Fruit fly (Drosophila melanogaster) whole organism, wandering third instar larva: ENCODE measurements around the gene CG33124.

Source experiments
- Abd-B ChIP-seq: fragments of >200 bp; optimal IDR thresholded peaks from 2 replicates; lab custom pipeline; 2017; ENCODE audit warnings: missing biosample characterization, missing genetic modification characterization
- CG32264 ChIP-seq: fragments of 200-800 bp; sonication (Bioruptor generic); optimal IDR thresholded peaks from 2 replicates; lab custom pipeline; 2016; ENCODE audit warnings: missing biosample characterization, missing genetic modification characterization
- CG9705 ChIP-seq: fragments of 200-800 bp; sonication (Bioruptor generic); optimal IDR thresholded peaks from 2 replicates; lab custom pipeline; 2018; ENCODE audit warnings: missing biosample characterization, mild to moderate bottlenecking, missing genetic modification characterization
- CrebA ChIP-seq: fragments of 200-800 bp; sonication (Bioruptor generic); optimal IDR thresholded peaks from 2 replicates; lab custom pipeline; 2016; ENCODE audit warnings: missing biosample characterization, mild to moderate bottlenecking, missing genetic modification characterization, borderline replicate concordance
- Dfd ChIP-seq: fragments of >200 bp; optimal IDR thresholded peaks from 2 replicates; lab custom pipeline; 2017; ENCODE audit warnings: missing biosample characterization, missing genetic modification characterization
- Dif ChIP-seq: fragments of 200-275, 200-300 bp; sonication (Bioruptor generic); optimal IDR thresholded peaks from 2 replicates; lab custom pipeline; 2018; ENCODE audit warnings: missing biosample characterization, missing genetic modification characterization; ENCODE audit not compliant: partially characterized antibody
- GATAd ChIP-seq: sonication (Bioruptor generic); optimal IDR thresholded peaks from 2 replicates; lab custom pipeline; 2016; ENCODE audit warnings: missing biosample characterization, missing genetic modification characterization
- HLH106 ChIP-seq: fragments of 200-800 bp; optimal IDR thresholded peaks from 3 replicates; lab custom pipeline; 2019; ENCODE audit warnings: missing biosample characterization, mild to moderate bottlenecking, missing genetic modification characterization, moderate library complexity
- Hnf4 ChIP-seq: fragments of 200-800 bp; sonication (Bioruptor generic); optimal IDR thresholded peaks from 2 replicates; lab custom pipeline; 2016; ENCODE audit warnings: missing biosample characterization, mild to moderate bottlenecking, missing genetic modification characterization
- Hr78 ChIP-seq: fragments of >200 bp; optimal IDR thresholded peaks from 2 replicates; lab custom pipeline; 2017; ENCODE audit warnings: missing biosample characterization, missing genetic modification characterization
- Hr83 ChIP-seq: fragments of 200-300 bp; sonication (Bioruptor generic); optimal IDR thresholded peaks from 2 replicates; lab custom pipeline; 2016; ENCODE audit warnings: missing biosample characterization, mild to moderate bottlenecking, missing genetic modification characterization, moderate library complexity; ENCODE audit not compliant: poor library complexity, severe bottlenecking
- Jra ChIP-seq: sonication (Bioruptor generic); optimal IDR thresholded peaks from 2 replicates; lab custom pipeline; 2016; ENCODE audit warnings: missing biosample characterization, missing genetic modification characterization
- Mio ChIP-seq: sonication (Bioruptor generic); optimal IDR thresholded peaks from 2 replicates; lab custom pipeline; 2016; ENCODE audit warnings: missing biosample characterization, missing genetic modification characterization
- Myc ChIP-seq: fragments of >200 bp; optimal IDR thresholded peaks from 2 replicates; lab custom pipeline; 2017
- N ChIP-seq: fragments of >200 bp; optimal IDR thresholded peaks from 2 replicates; lab custom pipeline; 2018; ENCODE audit warnings: missing biosample characterization, missing external identifiers, missing genetic modification characterization
- OdsH ChIP-seq: fragments of 200-800 bp; sonication (Bioruptor generic); optimal IDR thresholded peaks from 2 replicates; lab custom pipeline; 2016; ENCODE audit warnings: missing biosample characterization, mild to moderate bottlenecking, missing genetic modification characterization
- Rel ChIP-seq, 2 experiments: fragments of 200-800 bp; sonication (Bioruptor generic) in 1 of 2; optimal IDR thresholded peaks; 2 replicates in 1 of 2; 3 replicates in 1 of 2; lab custom pipeline; 2016 to 2019; ENCODE audit warnings: mild to moderate bottlenecking in 2 of 2, missing biosample characterization in 2 of 2, missing genetic modification characterization in 2 of 2, moderate library complexity in 1 of 2
- Sp1 ChIP-seq: fragments of 200-800 bp; sonication (Bioruptor generic); optimal IDR thresholded peaks from 3 replicates; lab custom pipeline; 2019; ENCODE audit warnings: missing biosample characterization, mild to moderate bottlenecking, missing genetic modification characterization, moderate library complexity
- Vsx2 ChIP-seq: fragments of 200-300, 225-300 bp; sonication (Bioruptor generic); optimal IDR thresholded peaks from 2 replicates; lab custom pipeline; 2018; ENCODE audit warnings: missing biosample characterization, missing genetic modification characterization; ENCODE audit not compliant: partially characterized antibody
- br ChIP-seq: fragments of 200-800 bp; sonication (Bioruptor generic); optimal IDR thresholded peaks from 2 replicates; lab custom pipeline; 2016; ENCODE audit warnings: missing biosample characterization, missing genetic modification characterization
- brk ChIP-seq: fragments of 200-800 bp; sonication (Bioruptor generic); optimal IDR thresholded peaks from 2 replicates; lab custom pipeline; 2016; ENCODE audit warnings: missing biosample characterization, mild to moderate bottlenecking, missing genetic modification characterization
- dl ChIP-seq, 2 experiments: fragments of 175-275, 200-275 bp in 1 of 2; fragments of 200-275 bp in 1 of 2; sonication (Bioruptor generic); optimal IDR thresholded peaks; lab custom pipeline; 2018; ENCODE audit warnings: mild to moderate bottlenecking in 2 of 2, missing biosample characterization in 2 of 2, missing genetic modification characterization in 2 of 2, moderate library complexity in 2 of 2; ENCODE audit not compliant: partially characterized antibody in 2 of 2, insufficient read depth in 1 of 2
- dmrt93B ChIP-seq: fragments of 200-800 bp; sonication (Bioruptor generic); optimal IDR thresholded peaks from 2 replicates; lab custom pipeline; 2018; ENCODE audit warnings: missing biosample characterization, mild to moderate bottlenecking, missing genetic modification characterization
- dsf ChIP-seq: sonication (Bioruptor generic); optimal IDR thresholded peaks from 2 replicates; lab custom pipeline; 2016; ENCODE audit warnings: missing biosample characterization, missing genetic modification characterization, borderline replicate concordance
- ey ChIP-seq: fragments of 200-800 bp; sonication (Bioruptor generic); optimal IDR thresholded peaks from 2 replicates; lab custom pipeline; 2016; ENCODE audit warnings: missing biosample characterization, missing genetic modification characterization
- foxo ChIP-seq, 2 experiments: fragments of 200-800 bp; sonication (Bioruptor generic); optimal IDR thresholded peaks; 2 replicates in 1 of 2; 3 replicates in 1 of 2; lab custom pipeline; 2016 to 2017; ENCODE audit warnings: missing biosample characterization in 2 of 2, missing genetic modification characterization in 2 of 2
- fru ChIP-seq: fragments of 200-800 bp; sonication (Bioruptor generic); optimal IDR thresholded peaks from 3 replicates; lab custom pipeline; 2016; ENCODE audit warnings: missing biosample characterization, mild to moderate bottlenecking, missing genetic modification characterization
- h ChIP-seq: fragments of 200-800 bp; sonication (Bioruptor generic); optimal IDR thresholded peaks from 3 replicates; lab custom pipeline; 2016; ENCODE audit warnings: missing biosample characterization, mild to moderate bottlenecking, missing genetic modification characterization
- jim ChIP-seq: fragments of 175-275, 200-325 bp; sonication (Bioruptor generic); optimal IDR thresholded peaks from 2 replicates; lab custom pipeline; 2016; ENCODE audit warnings: missing biosample characterization, mild to moderate bottlenecking, missing genetic modification characterization
- lola ChIP-seq: fragments of >200 bp; optimal IDR thresholded peaks from 2 replicates; lab custom pipeline; 2017; ENCODE audit warnings: missing biosample characterization, missing genetic modification characterization
- pan ChIP-seq: fragments of >200 bp; optimal IDR thresholded peaks from 2 replicates; lab custom pipeline; 2017
- psq ChIP-seq: fragments of 200-800 bp; sonication (Bioruptor generic); optimal IDR thresholded peaks from 3 replicates; lab custom pipeline; 2017; ENCODE audit warnings: missing biosample characterization, mild to moderate bottlenecking, missing genetic modification characterization, moderate library complexity
- rgr ChIP-seq: fragments of 200-800 bp; sonication (Bioruptor generic); optimal IDR thresholded peaks from 3 replicates; lab custom pipeline; 2016; ENCODE audit warnings: missing biosample characterization, mild to moderate bottlenecking, missing genetic modification characterization
- sage ChIP-seq: fragments of 200-800 bp; sonication (Bioruptor generic); optimal IDR thresholded peaks from 2 replicates; lab custom pipeline; 2016; ENCODE audit warnings: missing biosample characterization, mild to moderate bottlenecking, missing genetic modification characterization
- sv ChIP-seq: fragments of 200-800 bp; sonication (Bioruptor generic); optimal IDR thresholded peaks from 3 replicates; lab custom pipeline; 2016; ENCODE audit warnings: missing biosample characterization, missing genetic modification characterization
- tai ChIP-seq: sonication (Bioruptor generic); optimal IDR thresholded peaks from 2 replicates; lab custom pipeline; 2016; ENCODE audit warnings: missing biosample characterization, missing genetic modification characterization
- usp ChIP-seq: fragments of >200 bp; optimal IDR thresholded peaks from 2 replicates; lab custom pipeline; 2017; ENCODE audit warnings: missing biosample characterization, missing genetic modification characterization
- woc ChIP-seq: sonication (Bioruptor generic); optimal IDR thresholded peaks from 2 replicates; lab custom pipeline; 2016; ENCODE audit warnings: missing biosample characterization, mild to moderate bottlenecking, missing genetic modification characterization

CG33124 gene

DNA sequence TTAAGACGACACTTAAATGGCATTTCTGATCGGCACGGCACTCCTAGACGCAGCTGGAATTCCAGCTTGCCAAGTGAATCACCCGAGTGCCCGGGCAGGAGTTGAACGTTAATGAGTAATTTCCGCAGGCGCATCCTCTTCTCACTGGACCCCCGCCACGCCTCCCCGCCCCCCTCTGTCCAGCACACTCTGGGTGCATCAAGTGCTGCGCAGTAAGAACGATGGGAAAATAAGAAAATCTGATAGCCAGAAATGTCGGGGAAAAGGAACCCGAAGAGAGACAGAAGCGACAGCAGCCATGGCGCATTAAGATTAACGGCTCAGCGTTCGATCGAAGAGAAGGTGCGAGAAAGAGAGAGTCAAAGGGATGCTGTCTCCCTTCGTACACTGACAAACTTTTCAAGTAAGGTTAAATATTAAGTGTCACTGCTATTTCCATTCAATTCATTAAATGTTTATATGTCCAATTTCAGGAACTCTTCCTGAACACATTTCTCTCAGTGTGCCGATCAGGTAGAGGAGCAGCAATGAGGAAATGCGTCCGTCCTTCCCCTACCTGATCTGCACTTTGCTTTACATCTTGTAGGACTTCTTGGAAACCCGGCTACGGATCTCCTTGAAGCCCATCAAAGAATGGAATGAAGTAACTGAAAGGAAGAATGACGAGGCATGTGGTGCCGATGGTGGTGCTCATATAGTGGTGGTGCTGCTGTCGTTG is 44.2 kb downstream of the CG33124 start:
- TF ChIP-seq sage (GFP tag; lab: Kevin White, UChicago) = peak; percentile 85
- peak; percentile 89 for TF ChIP-seq brk (GFP tag; lab: Kevin White, UChicago)
- TF ChIP-seq foxo (GFP tag; optimal IDR thresholded peaks at IDR 0.05; lab: Kevin White, UChicago) = peak; percentile 71 to 97
- no peak for TF ChIP-seq Dif (GFP tag; lab: Kevin White, UChicago)
- no peak for TF ChIP-seq pan (lab: Kevin White, UChicago)
- peak; percentile 88 for TF ChIP-seq tai
- peak; percentile 90 for TF ChIP-seq OdsH
- TF ChIP-seq CG9705 = peak; percentile 87
- peak; percentile 15 for TF ChIP-seq dsf (GFP tag; lab: Kevin White, UChicago)
- peak; percentile 97 for TF ChIP-seq woc (GFP tag; lab: Kevin White, UChicago)
- TF ChIP-seq ey (GFP tag; lab: Kevin White, UChicago) = peak; percentile 96
- peak; percentile 74 for TF ChIP-seq Jra (GFP tag; lab: Kevin White, UChicago)
- TF ChIP-seq lola (GFP tag; lab: Kevin White, UChicago) = no peak
- peak; percentile 57 for TF ChIP-seq Dfd (GFP tag; lab: Kevin White, UChicago)
- peak; percentile 90 for TF ChIP-seq Sp1 (GFP tag; lab: Kevin White, UChicago)
- no peak for TF ChIP-seq jim (GFP tag; lab: Kevin White, UChicago)
- no peak for TF ChIP-seq Hr78 (GFP tag; lab: Kevin White, UChicago)
- TF ChIP-seq Mio = peak; percentile 38
- no peak for TF ChIP-seq Abd-B (GFP tag; lab: Kevin White, UChicago)
- peak; percentile 97 for TF ChIP-seq h (GFP tag; lab: Kevin White, UChicago)
- TF ChIP-seq HLH106 (tag; lab: Kevin White, UChicago) = peak; percentile 94
- no peak for TF ChIP-seq GATAd (GFP tag; lab: Kevin White, UChicago)
- TF ChIP-seq Hr83 = peak; percentile 41
- TF ChIP-seq dmrt93B (GFP tag; lab: Kevin White, UChicago) = peak; percentile 84
- no peak for TF ChIP-seq Vsx2 (GFP tag; lab: Kevin White, UChicago)
- TF ChIP-seq Hnf4 (GFP tag; lab: Kevin White, UChicago) = peak; percentile 94
- TF ChIP-seq dl (GFP tag; optimal IDR thresholded peaks at IDR 0.05; lab: Kevin White, UChicago; ENCODE audit: insufficient read depth in 1 of 2, partially characterized antibody in 2 of 2) = no peak
- TF ChIP-seq usp (GFP tag; lab: Kevin White, UChicago) = no peak
- TF ChIP-seq Rel (GFP tag; optimal IDR thresholded peaks at IDR 0.05; lab: Kevin White, UChicago) = peak; percentile 92
- TF ChIP-seq Rel (tag; optimal IDR thresholded peaks at IDR 0.05; lab: Kevin White, UChicago) = peak; percentile 63
- peak; percentile 92 for TF ChIP-seq br
- no peak for TF ChIP-seq N (GFP tag; lab: Kevin White, UChicago)
- TF ChIP-seq CrebA = peak; percentile 68
- TF ChIP-seq fru = peak; percentile 97
- no peak for TF ChIP-seq Myc (lab: Kevin White, UChicago)
- TF ChIP-seq psq (GFP tag; lab: Kevin White, UChicago) = peak; percentile 98
- TF ChIP-seq sv = peak; percentile 54
- TF ChIP-seq CG32264 (GFP tag; lab: Kevin White, UChicago) = peak; percentile 88
- peak; percentile 95 for TF ChIP-seq rgr (GFP tag; lab: Kevin White, UChicago)

DNA sequence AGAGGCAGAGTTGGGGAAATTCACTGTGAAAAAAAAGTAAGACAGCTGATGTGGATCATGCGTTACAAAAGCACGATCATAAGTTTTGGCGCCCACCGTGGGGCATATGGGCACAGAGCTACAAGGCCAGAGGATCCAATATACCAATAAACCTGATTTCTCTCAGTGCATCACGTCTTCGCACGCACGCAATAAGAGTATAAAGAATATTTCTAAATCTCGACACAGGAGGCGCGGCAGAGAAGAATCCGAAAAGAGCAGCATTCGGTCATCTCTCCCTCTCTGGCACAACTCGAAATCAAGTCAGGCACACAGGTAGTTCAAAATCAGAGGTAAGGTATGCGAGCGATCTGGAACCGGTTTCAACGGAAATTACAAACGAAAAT is 45.3 kb downstream of the CG33124 start:
- no peak for TF ChIP-seq Myc (lab: Kevin White, UChicago)
- peak; percentile 86 for TF ChIP-seq rgr (GFP tag; lab: Kevin White, UChicago)
- TF ChIP-seq fru = peak; percentile 97
- TF ChIP-seq pan (lab: Kevin White, UChicago) = no peak
- peak; percentile 95 for TF ChIP-seq psq (GFP tag; lab: Kevin White, UChicago)
- TF ChIP-seq woc (GFP tag; lab: Kevin White, UChicago) = peak; percentile 94
- peak; percentile 92 for TF ChIP-seq HLH106 (tag; lab: Kevin White, UChicago)
- peak; percentile 87 for TF ChIP-seq Jra (GFP tag; lab: Kevin White, UChicago)
- TF ChIP-seq brk (GFP tag; lab: Kevin White, UChicago) = peak; percentile 63
- TF ChIP-seq N (GFP tag; lab: Kevin White, UChicago) = no peak
- TF ChIP-seq Hnf4 (GFP tag; lab: Kevin White, UChicago) = peak; percentile 77
- peak; percentile 93 for TF ChIP-seq Sp1 (GFP tag; lab: Kevin White, UChicago)
- TF ChIP-seq Dfd (GFP tag; lab: Kevin White, UChicago) = no peak
- TF ChIP-seq CG9705 = peak; percentile 71
- TF ChIP-seq CrebA = no peak
- TF ChIP-seq sage (GFP tag; lab: Kevin White, UChicago) = peak; percentile 62
- TF ChIP-seq h (GFP tag; lab: Kevin White, UChicago) = peak; percentile 93
- peak; percentile 67 for TF ChIP-seq Rel (GFP tag; optimal IDR thresholded peaks at IDR 0.05; lab: Kevin White, UChicago)
- TF ChIP-seq Rel (tag; optimal IDR thresholded peaks at IDR 0.05; lab: Kevin White, UChicago) = peak; percentile 71
- TF ChIP-seq usp (GFP tag; lab: Kevin White, UChicago) = no peak
- no peak for TF ChIP-seq Hr78 (GFP tag; lab: Kevin White, UChicago)
- TF ChIP-seq lola (GFP tag; lab: Kevin White, UChicago) = no peak
- TF ChIP-seq GATAd (GFP tag; lab: Kevin White, UChicago) = no peak
- peak; percentile 87 to 92 for TF ChIP-seq foxo (GFP tag; optimal IDR thresholded peaks at IDR 0.05; lab: Kevin White, UChicago)
- peak; percentile 85 for TF ChIP-seq jim (GFP tag; lab: Kevin White, UChicago)
- peak; percentile 88 for TF ChIP-seq OdsH
- peak; percentile 53 for TF ChIP-seq Vsx2 (GFP tag; lab: Kevin White, UChicago)
- TF ChIP-seq ey (GFP tag; lab: Kevin White, UChicago) = peak; percentile 93
- TF ChIP-seq br = peak; percentile 97
- TF ChIP-seq sv = peak; percentile 73
- peak; percentile 32 for TF ChIP-seq Dif (GFP tag; lab: Kevin White, UChicago)
- TF ChIP-seq dl (GFP tag; optimal IDR thresholded peaks at IDR 0.05; lab: Kevin White, UChicago; ENCODE audit: insufficient read depth in 1 of 2, partially characterized antibody in 2 of 2) = peak in 1 of 2 experiments; percentile 57
- peak; percentile 61 for TF ChIP-seq dsf (GFP tag; lab: Kevin White, UChicago)
- no peak for TF ChIP-seq tai
- peak; percentile 86 for TF ChIP-seq dmrt93B (GFP tag; lab: Kevin White, UChicago)
- TF ChIP-seq Hr83 = peak; percentile 72
- peak; percentile 34 for TF ChIP-seq Mio
- peak; percentile 68 for TF ChIP-seq CG32264 (GFP tag; lab: Kevin White, UChicago)
- no peak for TF ChIP-seq Abd-B (GFP tag; lab: Kevin White, UChicago)
